Worm (Caenorhabditis elegans): Measurements from ENCODE around the gene fbxa-141.

fbxa-141 gene

ce11 chrX:14503282-14503681 lies 9.4 kb downstream of the fbxa-141 start:
- TF ChIP-seq fos-1 (tag; optimal IDR thresholded peaks at IDR 0.05) (peak; percentile 20), unc-62 (GFP tag; optimal IDR thresholded peaks at IDR 0.05) (no peak), ztf-4 (tag; optimal IDR thresholded peaks at IDR 0.05) (no peak), dmd-4 (tag; optimal IDR thresholded peaks at IDR 0.05) (no peak), mab-5 (tag; optimal IDR thresholded peaks at IDR 0.05) (peak; percentile 23), elt-3 (tag; optimal IDR thresholded peaks at IDR 0.05) (no peak), zag-1 (tag; optimal IDR thresholded peaks at IDR 0.05) (no peak), nhr-237 (tag; optimal IDR thresholded peaks at IDR 0.05) (no peak), sma-9 (GFP tag; optimal IDR thresholded peaks at IDR 0.05) (peak; percentile 90), sma-9 (tag; optimal IDR thresholded peaks at IDR 0.05) (no peak), lin-13 (GFP tag; optimal IDR thresholded peaks at IDR 0.05) (no peak), R02D3.7 (tag; optimal IDR thresholded peaks at IDR 0.05) (no peak), nhr-21 (tag; optimal IDR thresholded peaks at IDR 0.05) (peak; percentile 63), sem-4 (tag; optimal IDR thresholded peaks at IDR 0.05) (peak; percentile 75), nhr-12 (tag; optimal IDR thresholded peaks at IDR 0.05) (no peak), unc-55 (GFP tag; optimal IDR thresholded peaks at IDR 0.05) (no peak), elt-1 (tag; optimal IDR thresholded peaks at IDR 0.05) (no peak), Y55F3AM.14 (GFP tag; optimal IDR thresholded peaks at IDR 0.05) (no peak), mbf-1 (tag; optimal IDR thresholded peaks at IDR 0.05) (no peak), ceh-16 (tag; optimal IDR thresholded peaks at IDR 0.05) (no peak), lsy-2 (tag; optimal IDR thresholded peaks at IDR 0.05) (peak in 1 of 2 experiments; percentile 44), F13H6.1 (tag; optimal IDR thresholded peaks at IDR 0.05) (peak; percentile 69), nhr-6 (tag; optimal IDR thresholded peaks at IDR 0.05) (no peak), ztf-1 (GFP tag; conservative IDR thresholded peaks at IDR 0.05) (no peak), nhr-25 (tag; optimal IDR thresholded peaks at IDR 0.05) (peak; percentile 33), sma-3 (GFP tag; optimal IDR thresholded peaks at IDR 0.05) (peak; percentile 63), peb-1 (tag; optimal IDR thresholded peaks at IDR 0.05) (no peak), nhr-77 (tag; optimal IDR thresholded peaks at IDR 0.05) (no peak), C34F6.9 (tag; optimal IDR thresholded peaks at IDR 0.05) (peak; percentile 10), blmp-1 (tag; optimal IDR thresholded peaks at IDR 0.05; ENCODE audit: insufficient read depth) (peak; percentile 4), mdl-1 (tag; optimal IDR thresholded peaks at IDR 0.05) (no peak), nhr-11 (tag; optimal IDR thresholded peaks at IDR 0.05) (no peak), crh-2 (tag; optimal IDR thresholded peaks at IDR 0.05) (no peak), nhr-129 (tag; optimal IDR thresholded peaks at IDR 0.05) (peak; percentile 52), ZK546.5 (tag; optimal IDR thresholded peaks at IDR 0.05) (no peak)

DNA sequence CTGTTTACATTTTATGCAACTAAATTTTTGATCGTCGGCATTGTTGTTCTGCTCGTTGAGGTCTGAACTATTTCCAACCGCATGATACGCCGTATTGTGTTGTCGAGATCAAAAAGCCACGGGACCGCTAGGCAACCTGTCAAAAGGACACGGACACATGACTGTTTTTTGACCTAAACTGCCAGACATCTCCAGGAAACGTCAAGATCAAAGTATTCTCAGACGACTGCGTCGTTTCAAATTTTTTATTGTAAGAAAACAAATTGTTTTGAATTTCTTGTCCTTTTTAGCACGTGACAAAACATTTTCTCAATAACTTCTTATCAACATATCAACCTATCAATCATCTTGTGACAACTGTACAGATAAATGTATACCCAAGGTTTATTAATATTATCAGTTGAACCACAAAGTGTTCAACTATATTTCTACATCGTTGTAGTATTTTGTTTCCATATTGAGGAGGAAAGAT lies 10.6 kb downstream of the fbxa-141 start:
- TF ChIP-seq ZK546.5 (tag; optimal IDR thresholded peaks at IDR 0.05) (no peak), unc-55 (GFP tag; optimal IDR thresholded peaks at IDR 0.05) (no peak), elt-3 (tag; optimal IDR thresholded peaks at IDR 0.05) (no peak), egl-27 (tag; optimal IDR thresholded peaks at IDR 0.05) (no peak), lin-39 (tag; optimal IDR thresholded peaks at IDR 0.05) (no peak), ceh-16 (tag; optimal IDR thresholded peaks at IDR 0.05) (no peak), alr-1 (tag; optimal IDR thresholded peaks at IDR 0.05) (no peak), mab-5 (tag; optimal IDR thresholded peaks at IDR 0.05) (peak; percentile 46), gmeb-1 (tag; optimal IDR thresholded peaks at IDR 0.05) (peak; percentile 46), ztf-4 (tag; optimal IDR thresholded peaks at IDR 0.05) (no peak), elt-1 (tag; optimal IDR thresholded peaks at IDR 0.05) (no peak), mdl-1 (tag; optimal IDR thresholded peaks at IDR 0.05) (no peak), C34F6.9 (tag; optimal IDR thresholded peaks at IDR 0.05) (peak; percentile 37), nhr-23 (tag; optimal IDR thresholded peaks at IDR 0.05) (no peak), dmd-4 (tag; optimal IDR thresholded peaks at IDR 0.05) (no peak), nhr-12 (tag; optimal IDR thresholded peaks at IDR 0.05) (no peak), ceh-82 (tag; optimal IDR thresholded peaks at IDR 0.05) (no peak), nhr-21 (tag; optimal IDR thresholded peaks at IDR 0.05) (peak; percentile 75), nhr-25 (tag; optimal IDR thresholded peaks at IDR 0.05) (peak; percentile 84), lin-13 (GFP tag; optimal IDR thresholded peaks at IDR 0.05) (peak; percentile 56), sma-3 (GFP tag; optimal IDR thresholded peaks at IDR 0.05) (peak; percentile 78), zag-1 (tag; optimal IDR thresholded peaks at IDR 0.05) (no peak), peb-1 (tag; optimal IDR thresholded peaks at IDR 0.05) (no peak), sma-9 (GFP tag; optimal IDR thresholded peaks at IDR 0.05) (peak; percentile 77), sma-9 (tag; optimal IDR thresholded peaks at IDR 0.05) (no peak), nhr-237 (tag; optimal IDR thresholded peaks at IDR 0.05) (no peak), nhr-77 (tag; optimal IDR thresholded peaks at IDR 0.05) (no peak), fos-1 (tag; optimal IDR thresholded peaks at IDR 0.05) (peak; percentile 58), blmp-1 (tag; optimal IDR thresholded peaks at IDR 0.05; ENCODE audit: insufficient read depth) (peak; percentile 68), nhr-129 (tag; optimal IDR thresholded peaks at IDR 0.05) (peak; percentile 81), lsy-2 (tag; optimal IDR thresholded peaks at IDR 0.05) (peak in 1 of 2 experiments; percentile 52), sem-4 (tag; optimal IDR thresholded peaks at IDR 0.05) (no peak), crh-2 (tag; optimal IDR thresholded peaks at IDR 0.05) (peak; percentile 78), unc-62 (GFP tag; optimal IDR thresholded peaks at IDR 0.05) (no peak), skn-1 (tag; optimal IDR thresholded peaks at IDR 0.05) (no peak), nhr-6 (tag; optimal IDR thresholded peaks at IDR 0.05) (no peak), nhr-10 (tag; optimal IDR thresholded peaks at IDR 0.05) (no peak), R02D3.7 (tag; optimal IDR thresholded peaks at IDR 0.05) (no peak), F13H6.1 (tag; optimal IDR thresholded peaks at IDR 0.05) (peak; percentile 48), ama-1 (optimal IDR thresholded peaks at IDR 0.05) (peak; percentile 20)

All from whole organism, L2 larva.